Worm (Caenorhabditis elegans) whole organism, early embryonic: Measurements from ENCODE around the gene cutl-25.

Source experiments
- ama-1 ChIP-seq: fragments of 150-350 bp; optimal IDR thresholded peaks from 2 replicates; lab custom pipeline; 2014
- hmbx-1 ChIP-seq: sonication (generic microtip); optimal IDR thresholded peaks from 2 replicates; lab custom pipeline; 2016; ENCODE audit warnings: mild to moderate bottlenecking, missing genetic modification characterization, missing compliant biosample characterization
- hnd-1 ChIP-seq: sonication (generic microtip); optimal IDR thresholded peaks from 2 replicates; lab custom pipeline; 2016; ENCODE audit warnings: missing genetic modification characterization, missing compliant biosample characterization
- tbx-11 ChIP-seq: fragments of 200-800 bp; sonication (Bioruptor generic); IDR thresholded peaks from 2 replicates; pipeline ENCODE4 v1.3.6; 2022; ENCODE audit warnings: missing genetic modification characterization, missing compliant biosample characterization
- tbx-37 ChIP-seq: fragments of 200-800 bp; sonication (Bioruptor generic); conservative IDR thresholded peaks from 2 replicates; pipeline ENCODE4 v1.3.6; 2022; ENCODE audit warnings: missing genetic modification reagents, missing genetic modification characterization, missing compliant biosample characterization

DNA sequence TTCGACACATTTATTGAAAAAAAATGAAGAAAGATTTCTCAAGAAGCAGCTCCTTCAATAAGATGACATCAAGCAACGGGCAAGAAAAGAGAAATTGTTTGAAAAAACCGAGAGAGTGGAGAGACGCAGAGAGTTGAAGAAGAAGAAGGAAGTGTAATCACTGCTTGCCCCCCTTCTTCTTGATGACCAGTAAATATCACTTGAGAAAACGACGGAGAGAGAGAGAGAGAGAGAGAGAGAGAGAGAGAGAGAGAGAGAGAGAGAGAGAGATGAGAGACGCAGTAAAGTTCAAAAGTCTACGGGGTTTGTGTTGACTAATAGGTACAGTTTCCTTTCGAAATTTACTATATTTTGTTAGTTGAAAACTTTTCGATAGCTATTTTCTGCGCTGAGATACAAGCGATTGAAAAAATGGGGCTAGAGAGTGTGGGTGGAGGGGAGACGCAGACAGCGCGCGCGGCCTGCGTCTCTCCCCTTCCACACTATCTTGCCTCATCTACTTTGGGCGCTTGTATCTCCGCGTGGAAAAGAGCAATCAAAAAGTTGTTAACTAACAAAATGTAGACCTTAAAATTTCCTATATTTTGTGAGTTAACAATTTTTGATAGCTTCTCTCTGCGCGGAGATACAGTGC is 19.1 kb upstream of the cutl-25 start:
- TF ChIP-seq hmbx-1 (tag; lab: Kevin White, UChicago): no peak
- no peak for TF ChIP-seq tbx-11 (GFP tag; lab: Robert Waterston, UW)
- no peak for TF ChIP-seq hnd-1 (tag; lab: Kevin White, UChicago)
- TF ChIP-seq ama-1 (lab: Kevin White, UChicago): no peak
- no peak for TF ChIP-seq tbx-37
